Fruit fly (Drosophila melanogaster) whole organism, embryonic: Measurements from ENCODE around the gene Tssk.
A peak's percentile ranks its signal among the peaks of the same experiment; 100 is the strongest.

Experiments used
- Abd-B ChIP-seq: fragments of 200-800 bp; sonication (Bioruptor generic); optimal IDR thresholded peaks from 2 replicates; lab custom pipeline; 2018; ENCODE audit warnings: missing biosample characterization, mild to moderate bottlenecking, missing genetic modification characterization, moderate library complexity
- BEAF-32 ChIP-seq: fragments of 200-800 bp; sonication (Bioruptor generic); optimal IDR thresholded peaks from 3 replicates; lab custom pipeline; 2017; ENCODE audit warnings: missing biosample characterization, missing genetic modification characterization, mild to moderate bottlenecking, moderate library complexity, missing genetic modification reagents
- CG10274 ChIP-seq: fragments of 200-800 bp; sonication (Bioruptor generic); optimal IDR thresholded peaks from 3 replicates; lab custom pipeline; 2017; ENCODE audit warnings: missing biosample characterization, mild to moderate bottlenecking, missing genetic modification characterization
- CG11398 ChIP-seq: fragments of 200-800 bp; sonication (Bioruptor generic); optimal IDR thresholded peaks from 2 replicates; lab custom pipeline; 2016; ENCODE audit warnings: missing biosample characterization, missing genetic modification characterization
- CG11504 ChIP-seq: fragments of 200-800 bp; sonication (Bioruptor generic); optimal IDR thresholded peaks from 3 replicates; lab custom pipeline; 2019; ENCODE audit warnings: missing biosample characterization, mild to moderate bottlenecking, missing genetic modification characterization, moderate library complexity
- CG12236 ChIP-seq: fragments of 200-800 bp; sonication (Bioruptor generic); optimal IDR thresholded peaks from 2 replicates; lab custom pipeline; 2016; ENCODE audit warnings: missing biosample characterization, missing genetic modification characterization
- CG15601 ChIP-seq: fragments of 200-800 bp; sonication (Bioruptor generic); optimal IDR thresholded peaks from 3 replicates; lab custom pipeline; 2019; ENCODE audit warnings: missing biosample characterization, mild to moderate bottlenecking, missing genetic modification characterization, moderate library complexity
- CG16863 ChIP-seq: fragments of 200-800 bp; sonication (Bioruptor generic); optimal IDR thresholded peaks from 3 replicates; lab custom pipeline; 2016; ENCODE audit warnings: missing biosample characterization, missing genetic modification characterization
- CG17385 ChIP-seq: fragments of 200-800 bp; sonication (Bioruptor generic); optimal IDR thresholded peaks from 3 replicates; lab custom pipeline; 2018; ENCODE audit warnings: missing biosample characterization, mild to moderate bottlenecking, missing genetic modification characterization
- CG2129 ChIP-seq: fragments of 200-800 bp; sonication (Bioruptor generic); IDR thresholded peaks from 2 replicates; pipeline ENCODE4 v1.3.6; 2022; ENCODE audit warnings: missing biosample characterization, missing genetic modification characterization; ENCODE audit not compliant: partially characterized antibody
- CG34376 ChIP-seq: fragments of 200-800 bp; sonication (Bioruptor generic); optimal IDR thresholded peaks from 2 replicates; lab custom pipeline; 2018; ENCODE audit warnings: missing biosample characterization, mild to moderate bottlenecking, missing genetic modification characterization
- CG6854 ChIP-seq: fragments of 200-800 bp; sonication (Bioruptor generic); optimal IDR thresholded peaks from 3 replicates; lab custom pipeline; 2017; ENCODE audit warnings: missing biosample characterization, mild to moderate bottlenecking, missing genetic modification characterization
- Camta ChIP-seq: fragments of 200-800 bp; sonication (Bioruptor generic); optimal IDR thresholded peaks from 2 replicates; lab custom pipeline; 2016; ENCODE audit warnings: missing biosample characterization, missing genetic modification characterization
- CoRest ChIP-seq: fragments of 200-800 bp; sonication (Bioruptor generic); optimal IDR thresholded peaks from 3 replicates; lab custom pipeline; 2018; ENCODE audit warnings: missing biosample characterization, mild to moderate bottlenecking, missing genetic modification characterization, moderate library complexity
- Drgx ChIP-seq: fragments of 200-800 bp; sonication (Bioruptor generic); IDR thresholded peaks from 2 replicates; pipeline ENCODE4 v1.3.6; 2022; ENCODE audit warnings: missing biosample characterization, missing genetic modification characterization
- Fer1 ChIP-seq: fragments of 200-800 bp; sonication (Bioruptor generic); optimal IDR thresholded peaks from 2 replicates; lab custom pipeline; 2017; ENCODE audit warnings: missing biosample characterization, mild to moderate bottlenecking, missing genetic modification characterization
- HLH3B ChIP-seq: fragments of 200-800 bp; sonication (Bioruptor generic); IDR thresholded peaks from 2 replicates; pipeline ENCODE4 v1.3.6; 2022; ENCODE audit warnings: missing biosample characterization, missing genetic modification characterization
- HLH4C ChIP-seq: fragments of 200-800 bp; sonication (Bioruptor generic); IDR thresholded peaks from 3 replicates; pipeline ENCODE4 v1.3.6; 2022; ENCODE audit warnings: missing biosample characterization, missing genetic modification characterization; ENCODE audit not compliant: partially characterized antibody
- Kr ChIP-seq: fragments of 200-800 bp; sonication (Bioruptor generic); optimal IDR thresholded peaks from 2 replicates; lab custom pipeline; 2017; ENCODE audit warnings: missing biosample characterization, mild to moderate bottlenecking, missing genetic modification characterization
- Neu2 ChIP-seq: fragments of 200-800 bp; sonication (Bioruptor generic); optimal IDR thresholded peaks from 3 replicates; lab custom pipeline; 2016; ENCODE audit warnings: missing biosample characterization, missing genetic modification characterization, borderline replicate concordance
- Nf-YA ChIP-seq: fragments of 200-800 bp; sonication (Bioruptor generic); IDR thresholded peaks from 2 replicates; pipeline ENCODE4 v1.3.6; 2022; ENCODE audit warnings: missing biosample characterization, missing genetic modification characterization
- Oli ChIP-seq: fragments of 200-800 bp; sonication (Bioruptor generic); optimal IDR thresholded peaks from 2 replicates; lab custom pipeline; 2018; ENCODE audit warnings: missing biosample characterization, mild to moderate bottlenecking, missing genetic modification characterization, moderate library complexity
- Pdp1 ChIP-seq, 2 experiments: fragments of 200-800 bp; sonication (Bioruptor generic); optimal IDR thresholded peaks; 3 replicates each; lab custom pipeline; 2016; ENCODE audit warnings: missing biosample characterization in 2 of 2, missing genetic modification characterization in 2 of 2, mild to moderate bottlenecking in 1 of 2, moderate library complexity in 1 of 2
- cas ChIP-seq: fragments of 200-800 bp; sonication (Bioruptor generic); IDR thresholded peaks from 2 replicates; pipeline ENCODE4 v1.3.6; 2022; ENCODE audit warnings: missing biosample characterization, missing genetic modification characterization
- dmrt99B ChIP-seq: fragments of 200-800 bp; sonication (Bioruptor generic); optimal IDR thresholded peaks from 2 replicates; lab custom pipeline; 2018; ENCODE audit warnings: missing biosample characterization, mild to moderate bottlenecking, missing genetic modification characterization, moderate library complexity
- gem ChIP-seq: fragments of 200-800 bp; sonication (Bioruptor generic); optimal IDR thresholded peaks from 2 replicates; lab custom pipeline; 2019; ENCODE audit warnings: missing biosample characterization, mild to moderate bottlenecking, missing genetic modification characterization, moderate library complexity
- grn ChIP-seq: fragments of 200-800 bp; sonication (Bioruptor generic); optimal IDR thresholded peaks from 3 replicates; lab custom pipeline; 2017; ENCODE audit warnings: missing biosample characterization, missing genetic modification characterization
- gsb-n ChIP-seq: fragments of 200-800 bp; sonication (Bioruptor generic); optimal IDR thresholded peaks from 3 replicates; lab custom pipeline; 2018; ENCODE audit warnings: missing biosample characterization, mild to moderate bottlenecking, missing genetic modification characterization
- her ChIP-seq: fragments of 200-800 bp; sonication (Bioruptor generic); optimal IDR thresholded peaks from 2 replicates; lab custom pipeline; 2016; ENCODE audit warnings: missing biosample characterization, missing genetic modification characterization
- jigr1 ChIP-seq: fragments of 200-800 bp; sonication (Bioruptor generic); IDR thresholded peaks from 3 replicates; pipeline ENCODE4 v1.3.6; 2022; ENCODE audit warnings: missing biosample characterization, missing genetic modification characterization
- lilli ChIP-seq: fragments of 200-800 bp; sonication (Bioruptor generic); optimal IDR thresholded peaks from 3 replicates; lab custom pipeline; 2016; ENCODE audit warnings: missing biosample characterization, missing genetic modification characterization
- nom ChIP-seq: fragments of 200-800 bp; sonication (Bioruptor generic); optimal IDR thresholded peaks from 2 replicates; lab custom pipeline; 2017; ENCODE audit warnings: missing biosample characterization, missing genetic modification characterization, mild to moderate bottlenecking, moderate library complexity, missing genetic modification reagents
- oc ChIP-seq: fragments of 200-800 bp; sonication (Bioruptor generic); optimal IDR thresholded peaks from 2 replicates; lab custom pipeline; 2018; ENCODE audit warnings: missing biosample characterization, mild to moderate bottlenecking, missing genetic modification characterization, moderate library complexity
- pho ChIP-seq: fragments of 200-800 bp; sonication (Bioruptor generic); optimal IDR thresholded peaks from 2 replicates; lab custom pipeline; 2016; ENCODE audit warnings: missing biosample characterization, missing genetic modification characterization
- row ChIP-seq: fragments of 200-800 bp; sonication (Bioruptor generic); IDR thresholded peaks from 3 replicates; pipeline ENCODE4 v1.3.6; 2022; ENCODE audit warnings: missing biosample characterization, missing genetic modification characterization
- sens ChIP-seq: fragments of 200-800 bp; sonication (Bioruptor generic); peaks from one replicate; lab custom pipeline; 2016; ENCODE audit warnings: missing biosample characterization, missing genetic modification characterization
- sima ChIP-seq: fragments of 200-800 bp; sonication (Bioruptor generic); optimal IDR thresholded peaks from 2 replicates; lab custom pipeline; 2016; ENCODE audit warnings: missing biosample characterization, missing genetic modification characterization
- tio ChIP-seq: fragments of 200-800 bp; sonication (Bioruptor generic); optimal IDR thresholded peaks from 2 replicates; lab custom pipeline; 2017; ENCODE audit warnings: missing biosample characterization, missing genetic modification characterization, inconsistent platforms
- tup ChIP-seq: fragments of 200-800 bp; sonication (Bioruptor generic); optimal IDR thresholded peaks from 2 replicates; lab custom pipeline; 2016; ENCODE audit warnings: missing biosample characterization, mild to moderate bottlenecking, missing genetic modification characterization, moderate library complexity
- z ChIP-seq: fragments of 200-800 bp; sonication (Bioruptor generic); IDR thresholded peaks from 3 replicates; pipeline ENCODE4 v1.3.6; 2022; ENCODE audit warnings: missing biosample characterization, missing genetic modification characterization

The Tssk gene

dm6 chr3R:18633099-18633498 is 34.6 kb downstream of the Tssk start (continued):
- TF ChIP-seq her (GFP tag; lab: Kevin White, UChicago) (no peak), dmrt99B (tag; lab: Kevin White, UChicago) (peak; percentile 50), pho (GFP tag; lab: Kevin White, UChicago) (no peak), row (GFP tag; lab: Robert Waterston, UW) (peak; percentile 56), grn (no peak), tup (no peak), oc (tag; lab: Kevin White, UChicago) (peak; percentile 6), Oli (tag; lab: Kevin White, UChicago) (peak; percentile 31), Nf-YA (GFP tag; lab: Robert Waterston, UW) (no peak), Abd-B (GFP tag; lab: Kevin White, UChicago) (peak; percentile 58), gsb-n (tag; lab: Kevin White, UChicago) (peak; percentile 20), Pdp1 (GFP tag; optimal IDR thresholded peaks at IDR 0.05; lab: Kevin White, UChicago) (peak in 1 of 2 experiments; percentile 69), CoRest (tag; lab: Kevin White, UChicago) (peak; percentile 28), sens (GFP tag; lab: Kevin White, UChicago) (peak; percentile 61), CG11504 (tag; lab: Kevin White, UChicago) (peak; percentile 57), Drgx (GFP tag; lab: Robert Waterston, UW) (peak; percentile 53; the same call in 1 of the 2 replicates), tio (GFP tag; lab: Kevin White, UChicago) (peak; percentile 6), gem (tag; lab: Kevin White, UChicago) (peak; percentile 51), CG17385 (GFP tag; lab: Kevin White, UChicago) (peak; percentile 1)

- TF ChIP-seq BEAF-32 (GFP tag; lab: Kevin White, UChicago) (no peak), CG2129 (no peak), sima (GFP tag; lab: Kevin White, UChicago) (no peak), Drgx (GFP tag; lab: Robert Waterston, UW) (peak; percentile 36; the same call in 1 of the 2 replicates), row (GFP tag; lab: Robert Waterston, UW) (peak; percentile 28; the same call in 1 of the 3 replicates), Nf-YA (GFP tag; lab: Robert Waterston, UW) (no peak)
Measured at dm6 chr3R:18639662-18640061, 41.2 kb downstream of the Tssk start.

- TF ChIP-seq jigr1, result no peak
- no peak for TF ChIP-seq cas (GFP tag; lab: Robert Waterston, UW)
- TF ChIP-seq CG34376 (GFP tag; lab: Kevin White, UChicago), result no peak
- TF ChIP-seq Kr (GFP tag; lab: Kevin White, UChicago), result no peak
- no peak for TF ChIP-seq CG10274 (GFP tag; lab: Kevin White, UChicago)
- peak; percentile 55 for TF ChIP-seq nom
- peak; percentile 96 for TF ChIP-seq z (GFP tag; lab: Robert Waterston, UW)
- TF ChIP-seq Camta (GFP tag; lab: Kevin White, UChicago), result no peak
- no peak for TF ChIP-seq CG11398 (GFP tag; lab: Kevin White, UChicago)
- TF ChIP-seq HLH3B (GFP tag; lab: Robert Waterston, UW), result no peak
- no peak for TF ChIP-seq CG12236
- TF ChIP-seq Fer1 (GFP tag; lab: Kevin White, UChicago), result no peak
- TF ChIP-seq Neu2, result no peak
- TF ChIP-seq CG15601 (tag; lab: Kevin White, UChicago), result peak; percentile 95
- TF ChIP-seq lilli, result no peak
- TF ChIP-seq CG16863, result no peak
- TF ChIP-seq HLH4C (GFP tag; lab: Robert Waterston, UW), result 0 out of 3 replicates have a peak, but pooled peaks have one; percentile 22
- TF ChIP-seq CG6854, result no peak
Measured at dm6 chr3R:18641242-18641757, 42.8 kb downstream of the Tssk start, which contains the start of gene CG14301. TSS of gene CG14301 (minus strand) at chr3R:18641457.
